Worm (Caenorhabditis elegans) whole organism, L2 larva: Measurements from ENCODE around the gene C28D4.8.
"Not testable (repeated sequence)": the region's sequence is repeated elsewhere in the genome, so short reads cannot be mapped to it uniquely, and the experiment has no call there.

Source experiments
- C34F6.9 ChIP-seq: fragments of 150-350 bp; optimal IDR thresholded peaks from 2 replicates; lab custom pipeline; 2014; ENCODE audit warnings: missing biosample characterization, missing genetic modification characterization
- F13H6.1 ChIP-seq: sonication (generic microtip); optimal IDR thresholded peaks from 2 replicates; lab custom pipeline; 2016; ENCODE audit warnings: missing genetic modification characterization, missing compliant biosample characterization
- R02D3.7 ChIP-seq: fragments of 150-350 bp; optimal IDR thresholded peaks from 2 replicates; lab custom pipeline; 2014; ENCODE audit warnings: missing biosample characterization, missing genetic modification characterization
- Y55F3AM.14 ChIP-seq: fragments of 200-800 bp; sonication (Bioruptor generic); optimal IDR thresholded peaks from 2 replicates; lab custom pipeline; 2018; ENCODE audit warnings: mild to moderate bottlenecking, missing genetic modification characterization, missing compliant biosample characterization
- ZK546.5 ChIP-seq: sonication (generic microtip); optimal IDR thresholded peaks from 2 replicates; lab custom pipeline; 2017; ENCODE audit warnings: missing biosample characterization, missing genetic modification characterization
- alr-1 ChIP-seq: fragments of 150-350 bp; optimal IDR thresholded peaks from 2 replicates; lab custom pipeline; 2014; ENCODE audit warnings: missing biosample characterization, missing genetic modification characterization
- ama-1 ChIP-seq: fragments of 150-350 bp; optimal IDR thresholded peaks from 2 replicates; lab custom pipeline; 2018; ENCODE audit warnings: inconsistent platforms
- blmp-1 ChIP-seq: sonication (generic microtip); optimal IDR thresholded peaks from 2 replicates; lab custom pipeline; 2017; ENCODE audit warnings: missing genetic modification characterization, mild to moderate bottlenecking, missing compliant biosample characterization, antibody characterized with exemption, moderate library complexity; ENCODE audit not compliant: insufficient read depth
- ceh-16 ChIP-seq: fragments of 150-350 bp; optimal IDR thresholded peaks from 2 replicates; lab custom pipeline; 2014; ENCODE audit warnings: missing biosample characterization, missing genetic modification characterization
- crh-2 ChIP-seq: sonication (generic microtip); optimal IDR thresholded peaks from 2 replicates; lab custom pipeline; 2017; ENCODE audit warnings: missing biosample characterization, missing genetic modification characterization
- dmd-4 ChIP-seq: sonication (generic microtip); optimal IDR thresholded peaks from 2 replicates; lab custom pipeline; 2017; ENCODE audit warnings: missing biosample characterization, missing genetic modification characterization
- egl-27 ChIP-seq: sonication (generic microtip); optimal IDR thresholded peaks from 3 replicates; lab custom pipeline; 2017; ENCODE audit warnings: missing biosample characterization, missing genetic modification reagents, missing genetic modification characterization
- fos-1 ChIP-seq: fragments of 150-350 bp; optimal IDR thresholded peaks from 2 replicates; lab custom pipeline; 2014; ENCODE audit warnings: missing biosample characterization, missing genetic modification characterization
- gmeb-1 ChIP-seq: fragments of 150-350 bp; optimal IDR thresholded peaks from 2 replicates; lab custom pipeline; 2014; ENCODE audit warnings: missing biosample characterization, missing genetic modification characterization
- lin-11 ChIP-seq: fragments of 150-350 bp; sonication (generic microtip); optimal IDR thresholded peaks from 2 replicates; lab custom pipeline; 2014; ENCODE audit warnings: missing biosample characterization, missing genetic modification characterization, inconsistent platforms, mixed read lengths
- lin-39 ChIP-seq: fragments of 150-350 bp; optimal IDR thresholded peaks from 2 replicates; lab custom pipeline; 2014; ENCODE audit warnings: missing biosample characterization, missing genetic modification reagents, missing genetic modification characterization
- lsy-2 ChIP-seq, 2 experiments: fragments of 150-350 bp in 1 of 2; sonication (generic microtip) in 1 of 2; optimal IDR thresholded peaks; 2 replicates each; lab custom pipeline; 2014 to 2017; ENCODE audit warnings: missing biosample characterization in 2 of 2, missing genetic modification characterization in 2 of 2
- mab-5 ChIP-seq: fragments of 150-350 bp; optimal IDR thresholded peaks from 2 replicates; lab custom pipeline; 2014; ENCODE audit warnings: missing biosample characterization, missing genetic modification characterization
- mbf-1 ChIP-seq: sonication (generic microtip); optimal IDR thresholded peaks from 2 replicates; lab custom pipeline; 2017; ENCODE audit warnings: missing biosample characterization, missing genetic modification characterization
- nhr-10 ChIP-seq: sonication (generic microtip); optimal IDR thresholded peaks from 2 replicates; lab custom pipeline; 2017; ENCODE audit warnings: missing biosample characterization, missing genetic modification characterization
- nhr-11 ChIP-seq: fragments of 150-350 bp; optimal IDR thresholded peaks from 2 replicates; lab custom pipeline; 2014; ENCODE audit warnings: missing biosample characterization, missing genetic modification characterization
- nhr-12 ChIP-seq: fragments of 150-350 bp; optimal IDR thresholded peaks from 2 replicates; lab custom pipeline; 2014; ENCODE audit warnings: missing biosample characterization, missing genetic modification characterization
- nhr-129 ChIP-seq: fragments of 150-350 bp; optimal IDR thresholded peaks from 2 replicates; lab custom pipeline; 2014; ENCODE audit warnings: missing biosample characterization, missing genetic modification characterization
- nhr-21 ChIP-seq: fragments of 150-350 bp; optimal IDR thresholded peaks from 2 replicates; lab custom pipeline; 2014; ENCODE audit warnings: missing biosample characterization, missing genetic modification characterization
- nhr-237 ChIP-seq: fragments of 150-350 bp; optimal IDR thresholded peaks from 2 replicates; lab custom pipeline; 2014; ENCODE audit warnings: missing biosample characterization, missing genetic modification characterization
- nhr-25 ChIP-seq: fragments of 150-350 bp; sonication (generic microtip); optimal IDR thresholded peaks from 3 replicates; lab custom pipeline; 2014; ENCODE audit warnings: missing biosample characterization, missing genetic modification characterization
- nhr-6 ChIP-seq: fragments of 150-350 bp; optimal IDR thresholded peaks from 2 replicates; lab custom pipeline; 2014; ENCODE audit warnings: missing biosample characterization, missing genetic modification characterization
- nhr-77 ChIP-seq: fragments of 150-350 bp; optimal IDR thresholded peaks from 2 replicates; lab custom pipeline; 2014; ENCODE audit warnings: missing biosample characterization, missing genetic modification characterization
- skn-1 ChIP-seq: sonication (generic microtip); optimal IDR thresholded peaks from 2 replicates; lab custom pipeline; 2017; ENCODE audit warnings: missing biosample characterization, missing genetic modification characterization
- sma-3 ChIP-seq: sonication (generic microtip); optimal IDR thresholded peaks from 2 replicates; lab custom pipeline; 2016; ENCODE audit warnings: missing genetic modification reagents, missing genetic modification characterization, missing compliant biosample characterization
- sma-9 ChIP-seq, 2 experiments: fragments of 150-350 bp in 1 of 2; sonication (generic microtip) in 1 of 2; optimal IDR thresholded peaks; 2 replicates each; lab custom pipeline; 2014 to 2016; ENCODE audit warnings: missing genetic modification characterization in 2 of 2, mild to moderate bottlenecking in 1 of 2, missing biosample characterization in 1 of 2, missing compliant biosample characterization in 1 of 2, missing genetic modification reagents in 1 of 2, moderate library complexity in 1 of 2
- snpc-4 ChIP-seq: fragments of 150-350 bp; optimal IDR thresholded peaks from 2 replicates; lab custom pipeline; 2014; ENCODE audit warnings: missing biosample characterization, missing genetic modification characterization
- unc-39 ChIP-seq: fragments of 150-350 bp; optimal IDR thresholded peaks from 2 replicates; lab custom pipeline; 2014; ENCODE audit warnings: missing biosample characterization, missing genetic modification characterization
- unc-55 ChIP-seq: fragments of 150-350 bp; sonication (generic microtip); optimal IDR thresholded peaks from 3 replicates; lab custom pipeline; 2014; ENCODE audit warnings: missing biosample characterization, missing genetic modification reagents, missing genetic modification characterization
- unc-62 ChIP-seq: fragments of 150-350 bp; optimal IDR thresholded peaks from 2 replicates; lab custom pipeline; 2014; ENCODE audit warnings: missing biosample characterization, missing genetic modification reagents, missing genetic modification characterization
- ztf-4 ChIP-seq: fragments of 150-350 bp; optimal IDR thresholded peaks from 2 replicates; lab custom pipeline; 2014; ENCODE audit warnings: missing biosample characterization, missing genetic modification characterization

The C28D4.8 gene

ce11 chrIV:9767054-9767453 is 18.8 kb upstream of the C28D4.8 start, which contains the start of gene msp-79:
msp-79 (minus strand) TSS chrIV:9767154.
- TF ChIP-seq snpc-4 (tag; lab: Kevin White, UChicago); F13H6.1; mab-5 (tag; lab: Kevin White, UChicago): not testable (repeated sequence)

- no peak for TF ChIP-seq C34F6.9 (tag; lab: Kevin White, UChicago)
- no peak for TF ChIP-seq F13H6.1
- no peak for TF ChIP-seq gmeb-1
- no peak for TF ChIP-seq mab-5 (tag; lab: Kevin White, UChicago)
- no peak for TF ChIP-seq ztf-4
- TF ChIP-seq fos-1, result no peak
- TF ChIP-seq blmp-1 (tag; lab: Kevin White, UChicago), result no peak
- no peak for TF ChIP-seq nhr-77 (tag; lab: Kevin White, UChicago)
- TF ChIP-seq skn-1, result no peak
- TF ChIP-seq nhr-21, result no peak
- no peak for TF ChIP-seq lin-11 (tag; lab: Kevin White, UChicago)
Observed at ce11 chrIV:9766250-9766649, 18.0 kb upstream of the C28D4.8 start, which contains the start of gene ssp-36. ssp-36 (minus strand) TSS chrIV:9766350.

DNA sequence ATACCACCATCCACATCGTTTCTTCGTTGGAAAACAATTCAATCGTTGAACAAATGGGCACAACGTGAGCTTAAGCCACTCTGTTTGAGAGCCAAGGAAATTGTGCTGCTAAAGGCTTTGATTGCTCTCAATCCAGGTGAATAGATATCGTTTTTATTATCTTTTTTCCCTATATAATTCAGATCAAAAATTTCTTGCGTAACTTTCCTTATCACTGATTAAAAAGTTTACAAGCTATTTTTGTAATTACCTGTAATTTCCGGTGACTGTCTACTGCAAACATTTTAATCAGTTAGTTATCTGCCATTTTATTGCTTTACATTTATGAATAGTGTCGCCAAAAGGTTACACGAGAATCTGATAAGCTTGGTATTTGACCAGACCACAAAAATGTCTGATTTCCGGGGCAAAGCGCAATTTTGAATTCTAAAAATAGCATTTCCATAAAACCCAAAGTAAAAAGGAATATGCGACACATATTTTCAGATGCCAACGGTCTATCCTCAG is 14.5 kb upstream of the C28D4.8 start:
- TF ChIP-seq ZK546.5, result no peak
- TF ChIP-seq fos-1, result peak; percentile 85
- TF ChIP-seq ztf-4, result no peak
- peak; percentile 1 for TF ChIP-seq egl-27 (tag; lab: Kevin White, UChicago)
- TF ChIP-seq unc-39 (tag; lab: Kevin White, UChicago), result no peak
- no peak for TF ChIP-seq sma-9 (GFP tag; optimal IDR thresholded peaks at IDR 0.05; lab: Kevin White, UChicago)
- no peak for TF ChIP-seq sma-9 (tag; optimal IDR thresholded peaks at IDR 0.05; lab: Kevin White, UChicago)

DNA sequence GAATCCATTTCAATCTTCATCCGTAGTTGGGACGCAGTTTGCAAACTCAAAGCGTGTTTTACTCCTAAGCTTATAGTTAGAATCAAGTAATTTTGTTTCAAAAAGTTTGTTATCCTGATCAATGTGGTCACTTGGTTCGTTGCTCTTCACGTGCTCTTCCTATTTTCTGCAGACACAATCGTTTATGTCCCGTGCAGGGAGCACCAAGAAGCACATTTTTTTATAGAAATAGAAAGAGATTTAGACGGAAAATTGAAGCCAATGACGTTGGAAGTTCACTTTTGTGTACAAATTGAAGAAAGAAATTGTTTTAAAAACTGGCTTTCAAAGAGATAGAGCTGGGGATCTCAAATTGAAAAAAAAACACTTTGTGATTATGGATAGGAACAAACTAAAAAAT is 13.5 kb upstream of the C28D4.8 start:
- TF ChIP-seq R02D3.7 (no peak), nhr-129 (tag; lab: Kevin White, UChicago) (peak; percentile 3), crh-2 (tag; lab: Kevin White, UChicago) (peak; percentile 19), F13H6.1 (peak; percentile 2)

DNA sequence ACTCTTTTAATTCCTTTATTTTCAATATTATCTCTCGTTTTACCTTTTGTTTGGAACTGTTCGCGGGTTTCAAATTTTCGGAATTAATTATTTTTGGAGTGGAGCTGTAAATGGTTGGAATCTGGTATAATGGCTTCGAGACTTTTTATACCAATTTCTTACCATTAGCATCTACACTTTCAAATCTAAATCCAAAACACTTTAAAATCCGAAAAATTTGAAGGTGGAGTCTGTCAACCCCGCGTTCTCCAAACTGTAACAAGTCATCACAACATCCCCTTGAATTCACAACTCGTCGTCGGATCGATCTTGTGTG is 9.1 kb upstream of the C28D4.8 start, which contains the start of gene nhr-97:
Gene nhr-97 (plus strand): TSS at position 217 of the 316 bp plus-strand sequence.
- TF ChIP-seq crh-2 (tag; lab: Kevin White, UChicago), result no peak
- no peak for TF ChIP-seq sma-9 (GFP tag; optimal IDR thresholded peaks at IDR 0.05; lab: Kevin White, UChicago)
- no peak for TF ChIP-seq sma-9 (tag; optimal IDR thresholded peaks at IDR 0.05; lab: Kevin White, UChicago)
- TF ChIP-seq ceh-16, result no peak
- TF ChIP-seq nhr-237, result no peak
- no peak for TF ChIP-seq lin-11 (tag; lab: Kevin White, UChicago)
- TF ChIP-seq unc-55 (GFP tag; lab: Kevin White, UChicago), result no peak
- no peak for TF ChIP-seq unc-62 (GFP tag; lab: Kevin White, UChicago)
- no peak for TF ChIP-seq nhr-6
- TF ChIP-seq ama-1 (lab: Kevin White, UChicago), result no peak
- no peak for TF ChIP-seq nhr-11 (tag; lab: Kevin White, UChicago)
- no peak for TF ChIP-seq ZK546.5
- TF ChIP-seq alr-1 (tag; lab: Kevin White, UChicago), result no peak
- TF ChIP-seq nhr-10 (tag; lab: Kevin White, UChicago), result no peak
- TF ChIP-seq lin-39 (tag; lab: Kevin White, UChicago), result no peak
- no peak for TF ChIP-seq R02D3.7
- TF ChIP-seq nhr-12 (tag; lab: Kevin White, UChicago), result no peak
- TF ChIP-seq Y55F3AM.14 (GFP tag; lab: Kevin White, UChicago), result no peak
- no peak for TF ChIP-seq ztf-4
- TF ChIP-seq nhr-129 (tag; lab: Kevin White, UChicago), result no peak

DNA sequence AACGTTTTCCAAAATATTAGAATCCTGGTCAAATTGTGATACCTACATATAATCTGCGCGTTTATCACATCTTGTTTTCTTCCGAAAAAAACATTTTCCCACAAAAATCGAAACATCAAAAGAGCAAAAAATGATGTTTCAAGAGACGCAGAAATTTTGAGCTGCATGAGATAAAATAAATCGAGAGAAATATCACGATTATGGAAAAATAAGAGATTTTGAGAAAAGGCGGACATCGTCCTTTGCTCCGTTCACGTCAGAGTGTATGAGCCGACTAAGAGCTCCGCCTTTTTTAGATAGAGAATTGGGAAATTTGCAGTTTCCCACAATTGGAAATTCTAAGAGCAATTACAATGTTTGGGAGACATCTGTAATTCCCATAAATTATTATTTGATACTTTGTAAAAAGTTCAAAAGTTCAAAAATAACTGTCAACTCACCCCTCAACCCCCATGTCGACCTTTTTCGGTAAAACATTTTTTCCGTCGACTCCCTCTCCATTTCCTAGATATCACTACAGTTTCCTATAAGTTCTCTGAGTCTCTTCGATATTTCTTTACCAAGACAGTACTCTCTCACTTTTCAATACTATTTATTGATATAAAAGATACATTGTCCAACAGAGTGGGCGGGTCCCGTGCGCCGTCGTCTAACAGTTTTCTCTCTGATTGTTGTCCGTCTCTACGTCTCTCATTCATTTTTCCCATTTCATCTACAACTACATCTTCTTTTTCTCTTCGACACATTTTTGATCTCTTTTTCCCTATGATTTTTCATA is 8.6 kb upstream of the C28D4.8 start:
- TF ChIP-seq dmd-4 (tag; lab: Kevin White, UChicago) (no peak), lin-39 (tag; lab: Kevin White, UChicago) (no peak), nhr-129 (tag; lab: Kevin White, UChicago) (peak; percentile 1), ama-1 (lab: Kevin White, UChicago) (no peak), sma-3 (GFP tag; lab: Kevin White, UChicago) (peak; percentile 60), nhr-21 (peak; percentile 53), unc-62 (GFP tag; lab: Kevin White, UChicago) (no peak), fos-1 (peak; percentile 73), gmeb-1 (peak; percentile 55), ztf-4 (no peak), F13H6.1 (peak; percentile 27), skn-1 (no peak), sma-9 (GFP tag; optimal IDR thresholded peaks at IDR 0.05; lab: Kevin White, UChicago) (peak; percentile 59), sma-9 (tag; optimal IDR thresholded peaks at IDR 0.05; lab: Kevin White, UChicago) (no peak), mbf-1 (tag; lab: Kevin White, UChicago) (no peak), unc-39 (tag; lab: Kevin White, UChicago) (no peak), nhr-77 (tag; lab: Kevin White, UChicago) (no peak), nhr-12 (tag; lab: Kevin White, UChicago) (no peak), egl-27 (tag; lab: Kevin White, UChicago) (no peak), alr-1 (tag; lab: Kevin White, UChicago) (no peak), lsy-2 (tag; optimal IDR thresholded peaks at IDR 0.05; lab: Kevin White, UChicago) (no peak), blmp-1 (tag; lab: Kevin White, UChicago) (peak; percentile 51), nhr-25 (peak; percentile 69), nhr-6 (no peak), crh-2 (tag; lab: Kevin White, UChicago) (peak; percentile 62), snpc-4 (tag; lab: Kevin White, UChicago) (no peak)
